Worm (Caenorhabditis elegans) whole organism, early embryonic: ENCODE measurements around the gene T01B7.13.

Experiments used
- ama-1 ChIP-seq: fragments of 150-350 bp; optimal IDR thresholded peaks from 2 replicates; lab custom pipeline; 2014
- ceh-13 ChIP-seq: fragments of 200-800 bp; sonication (Bioruptor generic); optimal IDR thresholded peaks from 2 replicates; lab custom pipeline; 2018; ENCODE audit warnings: mild to moderate bottlenecking, missing genetic modification characterization, missing compliant biosample characterization
- flt-1 ChIP-seq: fragments of 200-800 bp; sonication (Bioruptor generic); IDR thresholded peaks from 2 replicates; pipeline ENCODE4 v1.3.6; 2022; ENCODE audit warnings: missing genetic modification characterization, missing compliant biosample characterization
- hmg-4 ChIP-seq: fragments of 200-800 bp; sonication (Bioruptor generic); optimal IDR thresholded peaks from 2 replicates; lab custom pipeline; 2018; ENCODE audit warnings: mild to moderate bottlenecking, missing genetic modification characterization, missing compliant biosample characterization
- tbx-37 ChIP-seq: fragments of 200-800 bp; sonication (Bioruptor generic); conservative IDR thresholded peaks from 2 replicates; pipeline ENCODE4 v1.3.6; 2022; ENCODE audit warnings: missing genetic modification reagents, missing genetic modification characterization, missing compliant biosample characterization
- tra-4 ChIP-seq: sonication (generic microtip); optimal IDR thresholded peaks from 2 replicates; lab custom pipeline; 2017; ENCODE audit warnings: missing genetic modification characterization, missing compliant biosample characterization

DNA sequence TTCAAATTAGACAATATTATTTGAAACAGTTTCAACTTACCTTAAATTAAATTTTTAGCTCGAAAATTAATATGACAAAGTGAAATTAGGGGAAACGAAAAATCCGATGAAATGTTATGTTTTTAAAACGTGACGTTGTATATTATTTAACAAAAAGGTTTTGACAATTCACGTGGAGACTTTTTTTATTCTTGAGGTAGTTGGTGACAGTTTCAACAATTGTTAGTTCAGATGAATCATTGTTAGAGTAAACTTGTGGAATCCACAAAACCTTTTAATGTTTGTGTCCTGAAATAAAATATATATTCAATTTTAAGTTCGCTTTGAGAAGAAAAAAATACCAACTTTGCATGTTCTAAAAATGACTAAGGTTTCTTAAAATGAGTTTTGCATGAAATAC lies 44.3 kb downstream of the T01B7.13 start, which contains the start of gene fut-1:
- TF ChIP-seq ama-1 (lab: Kevin White, UChicago) (no peak), hmg-4 (GFP tag; lab: Kevin White, UChicago) (no peak), tra-4 (tag; lab: Kevin White, UChicago) (no peak), ceh-13 (GFP tag; lab: Kevin White, UChicago) (no peak), tbx-37 (GFP tag; lab: Robert Waterston, UW) (no peak), flt-1 (GFP tag; lab: Robert Waterston, UW) (no peak)
